Fruit fly (Drosophila melanogaster) Kc167 (cell line): ENCODE results near the gene Cyp6d4.

Source experiments
- Myc ChIP-seq: fragments of >200 bp; optimal IDR thresholded peaks from 2 replicates; lab custom pipeline; 2017; ENCODE audit warnings: missing external identifiers
- Sin3A ChIP-seq: fragments of >200 bp; optimal IDR thresholded peaks from 2 replicates; lab custom pipeline; 2018; ENCODE audit warnings: missing external identifiers
- h ChIP-seq: fragments of >200 bp; optimal IDR thresholded peaks from 3 replicates; lab custom pipeline; 2018; ENCODE audit warnings: missing external identifiers
- insv ChIP-seq: fragments of >200 bp; optimal IDR thresholded peaks from 3 replicates; lab custom pipeline; 2018; ENCODE audit warnings: missing external identifiers
- psq ChIP-seq: fragments of >200 bp; optimal IDR thresholded peaks from 2 replicates; lab custom pipeline; 2017; ENCODE audit warnings: missing external identifiers
- ttk ChIP-seq: sonication (Bioruptor generic); optimal IDR thresholded peaks from 2 replicates; lab custom pipeline; 2017; ENCODE audit warnings: missing external identifiers

The Cyp6d4 gene

DNA sequence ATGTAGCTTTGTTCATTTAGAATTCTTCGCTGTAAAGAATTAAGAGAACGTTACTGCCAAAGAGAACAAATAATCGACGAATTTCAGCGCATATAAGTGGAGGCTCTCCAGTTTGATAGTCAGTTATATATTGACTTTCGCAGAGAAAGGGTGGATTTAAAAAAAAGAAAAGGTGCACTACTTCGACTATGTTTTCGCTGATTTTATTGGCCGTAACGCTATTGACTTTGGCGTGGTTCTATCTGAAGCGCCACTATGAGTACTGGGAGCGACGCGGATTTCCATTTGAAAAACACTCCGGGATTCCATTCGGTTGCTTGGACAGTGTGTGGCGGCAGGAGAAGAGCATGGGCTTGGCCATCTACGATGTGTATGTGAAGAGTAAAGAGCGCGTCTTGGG lies at the start of gene Cyp6d4:
Cyp6d4 (plus strand) TSS at position 112 of the 400 bp plus-strand sequence.
- TF ChIP-seq psq (lab: Kevin White, UChicago): no peak
- no peak for TF ChIP-seq h (lab: Kevin White, UChicago)
- no peak for TF ChIP-seq ttk
- no peak for TF ChIP-seq Sin3A
- no peak for TF ChIP-seq insv (lab: Kevin White, UChicago)
- no peak for TF ChIP-seq Myc

DNA sequence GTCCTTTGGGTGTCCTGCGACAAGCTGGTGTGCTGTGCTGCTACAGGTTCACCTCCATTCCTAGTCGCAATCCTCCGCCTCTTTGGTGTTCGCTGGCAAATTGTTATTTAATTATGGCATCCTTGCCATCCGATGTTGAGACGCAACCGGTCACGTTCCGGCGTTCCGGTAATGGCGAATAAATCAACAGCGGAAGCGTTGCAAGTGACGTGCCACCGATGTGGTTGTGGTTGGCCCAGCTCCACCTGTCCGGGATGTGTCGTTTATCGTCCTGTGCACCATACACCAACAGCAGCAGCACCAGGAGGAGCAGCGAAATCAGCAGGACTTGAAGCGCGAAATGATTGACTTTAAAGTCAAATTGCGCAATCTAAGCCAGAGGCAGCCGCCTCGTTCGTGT lies 48.3 kb upstream of the Cyp6d4 start:
- TF ChIP-seq ttk (no peak), Myc (no peak), h (lab: Kevin White, UChicago) (no peak), Sin3A (no peak), insv (lab: Kevin White, UChicago) (no peak), psq (lab: Kevin White, UChicago) (no peak)

DNA sequence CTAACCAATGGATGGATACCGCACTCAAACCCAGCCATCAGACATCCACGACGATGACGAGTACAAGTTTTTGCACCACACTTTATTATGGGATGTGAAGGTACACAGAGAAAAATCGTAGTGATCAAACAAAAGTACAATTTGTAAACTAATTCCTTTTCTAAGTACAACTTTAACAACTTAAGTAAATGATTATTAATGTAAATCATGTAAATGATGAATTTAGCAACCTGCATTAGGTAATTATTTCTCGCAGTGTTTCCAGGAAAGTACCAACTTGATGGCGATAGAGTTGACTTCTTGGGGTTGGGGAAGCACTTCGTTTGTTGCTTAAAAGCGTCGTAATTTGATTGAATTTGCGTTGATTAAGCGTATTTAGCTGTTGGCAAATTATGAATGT lies 35.0 kb upstream of the Cyp6d4 start:
- TF ChIP-seq Sin3A (no peak), Myc (no peak), psq (lab: Kevin White, UChicago) (no peak), ttk (no peak), insv (lab: Kevin White, UChicago) (no peak), h (lab: Kevin White, UChicago) (no peak)

DNA sequence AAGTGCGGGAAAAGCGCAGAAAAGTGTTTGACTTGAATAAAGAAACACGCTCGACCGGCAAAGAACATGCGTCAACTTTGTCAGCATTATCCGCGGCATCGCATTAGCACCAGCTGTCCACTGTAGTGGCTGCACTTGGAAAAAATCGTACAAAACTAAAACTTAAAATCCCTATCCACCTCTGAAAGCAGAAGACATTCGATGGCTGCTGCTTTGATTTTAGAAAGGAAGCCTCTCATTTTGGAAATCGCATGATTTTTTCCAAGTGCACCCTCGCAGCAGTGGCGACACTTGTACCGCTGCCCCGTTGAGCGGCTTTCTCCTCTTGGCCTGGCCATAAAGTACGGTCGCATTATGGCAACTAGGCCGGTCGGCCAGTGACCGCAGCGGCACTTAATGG lies 33.8 kb upstream of the Cyp6d4 start:
- TF ChIP-seq Myc (no peak), ttk (no peak), Sin3A (no peak), h (lab: Kevin White, UChicago) (no peak), psq (lab: Kevin White, UChicago) (no peak), insv (lab: Kevin White, UChicago) (no peak)

DNA sequence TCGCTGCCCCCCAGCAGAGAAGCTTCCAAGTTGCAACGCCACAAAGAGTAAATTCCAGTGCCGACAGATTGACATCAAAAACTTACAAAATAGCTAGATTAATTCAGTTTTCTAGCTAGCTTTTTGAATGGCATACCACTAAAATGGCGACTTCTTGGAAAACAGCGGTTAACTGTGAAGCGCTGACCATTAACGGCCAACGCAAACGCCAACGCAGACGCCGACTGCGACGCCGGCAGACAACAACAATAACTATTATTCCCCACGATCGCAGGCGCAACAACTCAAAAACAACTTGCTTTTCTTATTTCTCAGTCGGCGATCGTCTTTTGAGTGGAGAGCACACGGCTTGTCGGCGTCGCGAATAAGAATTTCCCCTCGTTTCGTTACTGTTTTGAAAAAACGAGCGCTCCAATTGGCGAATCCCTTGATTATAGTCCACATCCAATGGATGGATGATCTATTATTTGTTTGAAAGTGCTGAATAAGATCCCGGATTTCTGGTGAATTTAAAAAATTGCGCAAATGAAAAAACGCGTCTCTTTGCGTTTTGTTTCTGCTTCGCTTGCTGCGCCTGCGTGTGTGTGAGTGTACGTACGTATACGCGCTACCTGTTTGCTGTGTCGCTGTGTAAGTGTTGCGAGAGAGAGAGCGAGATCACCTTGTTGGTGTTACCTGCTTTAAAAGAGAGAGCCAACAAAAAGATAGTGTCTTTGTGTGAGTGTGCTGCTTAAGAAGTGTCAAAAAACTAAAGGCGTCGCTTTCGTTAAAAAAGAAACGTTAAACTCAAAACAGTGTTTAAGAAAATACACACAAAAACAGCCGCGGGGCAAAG lies 31.5 kb upstream of the Cyp6d4 start:
- TF ChIP-seq ttk (no peak), h (lab: Kevin White, UChicago) (no peak), insv (lab: Kevin White, UChicago) (no peak), psq (lab: Kevin White, UChicago) (no peak), Sin3A (no peak), Myc (no peak)

DNA sequence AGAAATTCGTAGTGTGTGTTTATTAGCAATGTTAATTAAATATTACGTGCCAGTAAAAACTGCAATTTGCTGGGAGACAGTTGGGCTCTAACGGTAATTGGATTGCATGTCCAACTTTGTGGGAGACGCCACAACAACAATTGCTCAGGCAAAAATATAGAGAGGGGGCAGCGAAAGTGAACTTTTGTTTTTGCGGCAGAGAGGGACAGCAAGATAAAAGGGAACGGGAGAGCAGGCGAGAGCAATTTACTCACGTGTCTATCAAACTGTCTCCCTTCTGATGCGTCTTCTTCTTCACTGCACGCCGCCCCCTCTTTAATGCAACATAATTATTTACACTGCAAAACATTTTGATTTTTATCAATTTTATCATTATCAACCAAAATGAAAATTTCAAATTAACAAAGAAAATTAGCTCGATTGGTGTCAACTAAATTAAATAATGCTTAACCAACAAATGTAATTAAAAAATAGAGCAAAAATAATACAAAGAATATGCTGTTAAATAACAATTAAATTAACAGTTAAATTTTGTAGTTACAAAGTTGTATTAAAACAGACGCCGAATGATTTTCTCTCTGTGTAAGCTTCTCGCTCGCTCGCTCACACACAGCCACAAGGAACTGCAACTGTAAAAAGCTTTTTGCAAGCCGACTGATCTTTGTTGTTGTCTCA lies 30.7 kb upstream of the Cyp6d4 start:
- TF ChIP-seq Sin3A (no peak), Myc (no peak), h (lab: Kevin White, UChicago) (no peak), psq (lab: Kevin White, UChicago) (no peak), ttk (no peak), insv (lab: Kevin White, UChicago) (no peak)

DNA sequence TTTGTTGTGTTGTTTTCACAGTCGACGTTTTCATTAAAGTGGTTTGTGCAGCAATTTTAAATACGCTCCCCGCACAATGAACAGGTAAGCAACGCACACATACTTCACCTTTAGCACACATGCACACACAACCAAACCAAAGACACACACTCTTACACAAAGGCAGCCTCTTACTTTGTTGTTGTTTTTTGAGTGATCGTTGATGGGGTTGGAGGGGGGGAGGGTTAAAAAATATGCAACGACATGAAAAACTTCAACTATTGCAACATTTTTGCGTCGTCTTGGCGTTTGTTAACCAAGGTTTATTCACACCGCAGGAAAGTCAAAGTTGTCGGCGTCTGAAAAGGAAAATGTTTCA lies 30.2 kb upstream of the Cyp6d4 start:
- TF ChIP-seq psq (lab: Kevin White, UChicago): no peak
- no peak for TF ChIP-seq ttk
- no peak for TF ChIP-seq insv (lab: Kevin White, UChicago)
- TF ChIP-seq Myc: no peak
- TF ChIP-seq Sin3A: no peak
- no peak for TF ChIP-seq h (lab: Kevin White, UChicago)

DNA sequence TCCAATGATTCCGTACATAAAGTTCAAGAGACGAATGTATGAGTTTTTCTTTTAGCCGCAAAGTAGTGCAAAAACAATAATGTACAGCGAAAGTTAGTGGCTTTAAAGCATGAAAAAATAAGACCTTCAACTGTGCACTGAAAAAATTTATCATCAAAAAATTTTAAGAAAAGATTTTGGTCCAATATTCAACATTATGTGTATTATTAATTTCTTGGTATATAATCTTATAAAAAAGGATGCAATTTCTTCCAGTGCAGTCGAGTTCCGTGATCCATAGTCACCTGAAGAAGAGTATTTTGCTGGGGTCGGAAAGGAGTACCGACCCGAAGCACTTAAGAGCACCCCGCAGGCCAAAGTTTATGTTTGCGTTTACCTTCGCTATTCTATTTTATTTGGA lies 29.5 kb upstream of the Cyp6d4 start:
- TF ChIP-seq insv (lab: Kevin White, UChicago) (no peak), psq (lab: Kevin White, UChicago) (no peak), Sin3A (no peak), ttk (no peak), h (lab: Kevin White, UChicago) (no peak), Myc (no peak)

DNA sequence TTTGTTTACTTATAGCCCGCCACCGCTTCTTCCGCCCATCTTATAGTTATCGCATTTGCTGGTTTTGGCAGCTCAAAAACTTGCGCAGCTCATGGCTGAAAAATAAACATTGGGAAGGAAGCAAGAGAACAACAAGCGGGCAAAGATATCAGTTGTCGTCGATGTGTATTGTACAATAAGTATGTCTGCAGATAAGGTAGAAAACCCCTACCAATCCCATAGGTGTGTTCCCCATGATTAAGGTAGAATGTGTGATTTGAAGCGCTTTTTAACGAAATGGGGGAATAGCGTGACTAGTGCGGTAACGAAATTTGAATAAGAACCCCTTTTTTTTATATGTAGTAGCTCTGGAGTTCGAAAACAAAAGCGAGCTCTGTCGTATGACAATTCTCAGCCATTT lies 29.0 kb upstream of the Cyp6d4 start:
- TF ChIP-seq ttk (no peak), Myc (no peak), psq (lab: Kevin White, UChicago) (no peak), h (lab: Kevin White, UChicago) (no peak), insv (lab: Kevin White, UChicago) (no peak), Sin3A (no peak)

DNA sequence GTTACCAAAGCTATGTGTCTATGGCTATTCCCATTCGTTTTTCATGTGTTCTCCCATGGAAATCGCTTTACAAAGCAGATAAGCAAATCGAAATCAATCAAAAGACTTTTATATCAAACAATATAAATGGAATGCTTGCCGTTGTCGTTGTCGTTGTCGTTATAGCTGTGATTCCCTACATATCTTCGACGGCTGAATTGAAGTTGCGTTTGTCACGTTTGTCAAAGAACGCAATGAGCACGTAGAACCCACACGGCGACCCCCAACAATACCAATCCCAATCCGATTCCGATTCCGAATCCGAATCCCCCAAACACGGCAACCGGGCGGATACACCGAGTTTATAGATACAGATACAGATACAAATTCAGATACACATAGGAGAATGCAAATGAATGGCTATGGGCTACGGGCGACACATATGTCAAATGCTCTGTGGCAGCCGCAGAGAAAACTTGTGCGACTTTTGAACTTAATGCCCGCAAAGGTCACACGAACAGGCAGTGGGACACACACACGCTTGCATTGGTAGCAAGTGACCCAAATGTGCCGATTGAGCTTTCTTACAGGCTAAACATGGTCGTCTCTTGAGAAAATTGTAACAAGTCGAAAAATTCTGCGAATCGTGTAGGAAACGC lies 28.2 kb upstream of the Cyp6d4 start:
- TF ChIP-seq psq (lab: Kevin White, UChicago) (no peak), Sin3A (no peak), Myc (no peak), h (lab: Kevin White, UChicago) (no peak), insv (lab: Kevin White, UChicago) (no peak), ttk (no peak)

DNA sequence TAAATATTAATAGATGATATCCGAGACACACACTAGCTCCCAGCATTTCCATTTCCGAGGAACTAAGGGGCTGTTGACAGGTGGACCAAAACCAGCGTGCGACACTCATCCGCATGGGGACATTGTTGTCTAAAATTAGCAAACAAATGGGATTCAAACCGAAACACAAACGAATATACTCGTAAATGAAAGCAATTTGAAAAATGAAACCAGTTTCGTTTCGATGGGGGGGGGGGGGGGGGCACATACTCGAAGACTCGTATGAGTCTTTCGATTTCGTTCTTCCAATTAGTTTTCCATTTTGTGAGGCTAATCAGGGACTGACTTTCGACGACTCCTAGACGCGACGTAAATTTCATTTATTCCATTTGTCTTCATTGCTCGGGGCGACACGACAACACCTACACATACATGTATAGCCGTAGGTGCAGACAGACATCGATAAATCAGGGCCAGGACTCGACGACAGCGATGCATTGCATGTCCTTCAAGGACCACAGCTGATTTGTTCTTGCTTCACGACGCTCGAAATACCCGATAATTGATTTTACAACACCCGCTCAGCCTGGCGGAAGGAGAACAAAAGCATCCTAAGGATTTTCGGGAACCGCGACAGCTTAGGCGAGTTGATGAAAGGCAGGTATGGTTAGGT lies 25.3 kb upstream of the Cyp6d4 start:
- no peak for TF ChIP-seq Myc
- no peak for TF ChIP-seq h (lab: Kevin White, UChicago)
- TF ChIP-seq insv (lab: Kevin White, UChicago): no peak
- no peak for TF ChIP-seq Sin3A
- TF ChIP-seq psq (lab: Kevin White, UChicago): no peak
- no peak for TF ChIP-seq ttk

DNA sequence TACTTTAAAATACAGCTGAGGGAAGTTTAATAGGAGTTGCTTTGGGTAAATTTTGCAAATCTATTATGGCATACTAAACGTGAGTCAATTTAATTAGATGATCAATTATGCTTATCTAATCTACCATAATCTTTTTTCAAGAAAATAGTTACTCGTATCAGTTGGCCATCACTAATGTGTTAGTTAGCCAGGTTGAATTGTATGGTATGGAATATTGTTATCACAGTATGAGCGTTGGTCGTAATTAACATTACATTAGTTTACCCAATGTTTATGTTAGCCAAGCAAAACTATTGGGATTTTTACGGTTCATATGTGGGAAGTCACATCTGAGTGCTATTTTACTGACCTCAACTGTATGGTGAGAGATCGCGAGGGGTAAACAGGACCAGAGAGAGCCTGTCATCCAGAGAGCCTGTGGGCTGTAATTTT lies 24.6 kb upstream of the Cyp6d4 start:
- TF ChIP-seq psq (lab: Kevin White, UChicago): no peak
- no peak for TF ChIP-seq h (lab: Kevin White, UChicago)
- TF ChIP-seq Myc: no peak
